Worm (Caenorhabditis elegans) whole organism, L3 larva: ENCODE results near the gene C30B5.17.

Experiments
- R02D3.7 ChIP-seq: fragments of 150-350 bp; optimal IDR thresholded peaks from 2 replicates; lab custom pipeline; 2014; ENCODE audit warnings: missing biosample characterization, missing genetic modification characterization
- aly-2 ChIP-seq: fragments of 150-350 bp; optimal IDR thresholded peaks from 2 replicates; lab custom pipeline; 2014; ENCODE audit warnings: missing biosample characterization, missing genetic modification characterization
- lin-15B ChIP-seq: fragments of 150-350 bp; optimal IDR thresholded peaks from 2 replicates; lab custom pipeline; 2014; ENCODE audit warnings: missing biosample characterization, missing genetic modification characterization
- nfya-1 ChIP-seq: sonication (generic microtip); optimal IDR thresholded peaks from 2 replicates; lab custom pipeline; 2017; ENCODE audit warnings: missing genetic modification characterization, mild to moderate bottlenecking, missing compliant biosample characterization, antibody characterized with exemption, moderate library complexity; ENCODE audit not compliant: insufficient read depth
- nhr-12 ChIP-seq: fragments of 150-350 bp; optimal IDR thresholded peaks from 2 replicates; lab custom pipeline; 2014; ENCODE audit warnings: missing biosample characterization, missing genetic modification characterization
- nhr-28 ChIP-seq: fragments of 150-350 bp; optimal IDR thresholded peaks from 2 replicates; lab custom pipeline; 2014; ENCODE audit warnings: missing biosample characterization, missing genetic modification characterization
- nhr-77 ChIP-seq: fragments of 150-350 bp; optimal IDR thresholded peaks from 2 replicates; lab custom pipeline; 2014; ENCODE audit warnings: missing biosample characterization, missing genetic modification characterization
- snpc-4 ChIP-seq: fragments of 150-350 bp; optimal IDR thresholded peaks from 2 replicates; lab custom pipeline; 2014; ENCODE audit warnings: missing biosample characterization, missing genetic modification characterization
- tbx-2 ChIP-seq: sonication (generic microtip); optimal IDR thresholded peaks from 2 replicates; lab custom pipeline; 2016; ENCODE audit warnings: mild to moderate bottlenecking, missing genetic modification characterization, missing compliant biosample characterization
- ztf-11 ChIP-seq: fragments of 150-350 bp; optimal IDR thresholded peaks from 2 replicates; lab custom pipeline; 2014; ENCODE audit warnings: missing biosample characterization, missing genetic modification characterization

- TF ChIP-seq nhr-12 (tag; lab: Kevin White, UChicago) (no peak), R02D3.7 (tag; lab: Kevin White, UChicago) (no peak), nhr-28 (tag; lab: Kevin White, UChicago) (no peak), tbx-2 (no peak), nfya-1 (tag; lab: Kevin White, UChicago) (no peak), snpc-4 (tag; lab: Kevin White, UChicago) (no peak), nhr-77 (no peak), lin-15B (no peak), aly-2 (no peak), ztf-11 (tag; lab: Kevin White, UChicago) (no peak)
Measured at ce11 chrII:6235432-6236092, 32.8 kb upstream of the C30B5.17 start, which contains the start of gene T24H7.9.
